Fruit fly (Drosophila melanogaster) whole organism, embryonic: ENCODE data around the gene CG5435.
A peak's percentile ranks its signal among the peaks of the same experiment; 100 is the strongest.

Experiments used
- Awh ChIP-seq: fragments of 200-800 bp; sonication (Bioruptor generic); IDR thresholded peaks from 2 replicates; pipeline ENCODE4, ENCODE4 v1.3.6; 2022; ENCODE audit warnings: missing biosample characterization, missing genetic modification characterization
- B-H1 ChIP-seq: fragments of 200-800 bp; sonication (Bioruptor generic); IDR thresholded peaks from 3 replicates; pipeline ENCODE4 v1.3.6; 2022; ENCODE audit warnings: missing biosample characterization, missing genetic modification characterization
- Blimp-1 ChIP-seq: fragments of 200-800 bp; sonication (Bioruptor generic); optimal IDR thresholded peaks from 3 replicates; lab custom pipeline; 2018; ENCODE audit warnings: missing biosample characterization, missing genetic modification characterization, mild to moderate bottlenecking, moderate library complexity, missing genetic modification reagents
- CG10431 ChIP-seq: fragments of 200-800 bp; sonication (Bioruptor generic); optimal IDR thresholded peaks from 3 replicates; lab custom pipeline; 2018; ENCODE audit warnings: missing biosample characterization, mild to moderate bottlenecking, missing genetic modification characterization
- CG10959 ChIP-seq: fragments of 200-800 bp; sonication (Bioruptor generic); IDR thresholded peaks from 2 replicates; pipeline ENCODE4 v1.3.6; 2022; ENCODE audit warnings: missing biosample characterization, missing genetic modification characterization
- CG11247 ChIP-seq: fragments of 200-800 bp; sonication (Bioruptor generic); IDR thresholded peaks from 2 replicates; pipeline ENCODE4 v1.3.6; 2022; ENCODE audit warnings: missing biosample characterization, missing genetic modification characterization
- CG11456 ChIP-seq: fragments of 200-800 bp; sonication (Bioruptor generic); IDR thresholded peaks from 3 replicates; pipeline ENCODE4 v1.3.6; 2022; ENCODE audit warnings: missing biosample characterization, missing genetic modification characterization
- CG11695 ChIP-seq: fragments of 200-800 bp; sonication (Bioruptor generic); IDR thresholded peaks from 3 replicates; pipeline ENCODE4 v1.3.6; 2022; ENCODE audit warnings: missing biosample characterization, missing genetic modification characterization
- CG14860 ChIP-seq: fragments of 200-800 bp; sonication (Bioruptor generic); IDR thresholded peaks from 3 replicates; pipeline ENCODE4 v1.3.6; 2022; ENCODE audit warnings: missing biosample characterization, missing genetic modification characterization; ENCODE audit not compliant: partially characterized antibody
- CG17568 ChIP-seq: fragments of 200-800 bp; sonication (Bioruptor generic); optimal IDR thresholded peaks from 2 replicates; lab custom pipeline; 2018; ENCODE audit warnings: missing biosample characterization, mild to moderate bottlenecking, missing genetic modification characterization, moderate library complexity
- CG18619 ChIP-seq: fragments of 200-800 bp; sonication (Bioruptor generic); optimal IDR thresholded peaks from 3 replicates; lab custom pipeline; 2017; ENCODE audit warnings: missing biosample characterization, mild to moderate bottlenecking, missing genetic modification characterization
- CG2875 ChIP-seq: fragments of 200-800 bp; sonication (Bioruptor generic); optimal IDR thresholded peaks from 2 replicates; lab custom pipeline; 2017; ENCODE audit warnings: missing biosample characterization, mild to moderate bottlenecking, missing genetic modification characterization, missing genetic modification reagents
- CG31441 ChIP-seq: fragments of 200-800 bp; sonication (Bioruptor generic); IDR thresholded peaks from 2 replicates; pipeline ENCODE4 v1.3.6; 2022; ENCODE audit warnings: missing biosample characterization, missing genetic modification characterization
- CG3726 ChIP-seq: fragments of 200-800 bp; sonication (Bioruptor generic); IDR thresholded peaks from 3 replicates; pipeline ENCODE4, ENCODE4 v1.3.6; 2022; ENCODE audit warnings: missing biosample characterization, missing genetic modification characterization
- CG4282 ChIP-seq: fragments of 200-800 bp; sonication (Bioruptor generic); optimal IDR thresholded peaks from 2 replicates; lab custom pipeline; 2016; ENCODE audit warnings: missing biosample characterization, missing genetic modification characterization
- CG5953 ChIP-seq: fragments of 200-800 bp; sonication (Bioruptor generic); IDR thresholded peaks from 2 replicates; pipeline ENCODE4 v1.3.6; 2022; ENCODE audit warnings: missing biosample characterization, missing genetic modification characterization
- CG7271 ChIP-seq: fragments of 200-800 bp; sonication (Bioruptor generic); optimal IDR thresholded peaks from 2 replicates; lab custom pipeline; 2018; ENCODE audit warnings: missing biosample characterization, mild to moderate bottlenecking, missing genetic modification characterization, moderate library complexity
- CG7556 ChIP-seq: fragments of 200-800 bp; sonication (Bioruptor generic); optimal IDR thresholded peaks from 2 replicates; lab custom pipeline; 2017; ENCODE audit warnings: missing biosample characterization, mild to moderate bottlenecking, missing genetic modification characterization
- CG8281 ChIP-seq: fragments of 200-800 bp; sonication (Bioruptor generic); optimal IDR thresholded peaks from 2 replicates; lab custom pipeline; 2018; ENCODE audit warnings: missing biosample characterization, mild to moderate bottlenecking, missing genetic modification characterization, moderate library complexity
- CG9215 ChIP-seq: fragments of 200-800 bp; sonication (Bioruptor generic); IDR thresholded peaks from 2 replicates; pipeline ENCODE4 v1.3.6; 2022; ENCODE audit warnings: missing biosample characterization, missing genetic modification characterization
- CG9817 ChIP-seq: fragments of 200-800 bp; sonication (Bioruptor generic); optimal IDR thresholded peaks from 2 replicates; lab custom pipeline; 2018; ENCODE audit warnings: missing biosample characterization, mild to moderate bottlenecking, missing genetic modification characterization, moderate library complexity
- Dip3 ChIP-seq: fragments of 200-800 bp; sonication (Bioruptor generic); optimal IDR thresholded peaks from 3 replicates; lab custom pipeline; 2016; ENCODE audit warnings: missing biosample characterization, missing genetic modification characterization
- Drgx ChIP-seq: fragments of 200-800 bp; sonication (Bioruptor generic); IDR thresholded peaks from 2 replicates; pipeline ENCODE4 v1.3.6; 2022; ENCODE audit warnings: missing biosample characterization, missing genetic modification characterization
- Ets97D ChIP-seq: fragments of 200-800 bp; sonication (Bioruptor generic); optimal IDR thresholded peaks from 3 replicates; lab custom pipeline; 2016; ENCODE audit warnings: missing biosample characterization, missing genetic modification characterization
- Fer3 ChIP-seq: fragments of 200-800 bp; sonication (Bioruptor generic); optimal IDR thresholded peaks from 2 replicates; lab custom pipeline; 2018; ENCODE audit warnings: missing biosample characterization, mild to moderate bottlenecking, missing genetic modification characterization, moderate library complexity
- Gsc ChIP-seq: fragments of 200-800 bp; sonication (Bioruptor generic); IDR thresholded peaks from 2 replicates; pipeline ENCODE4 v1.3.6; 2022; ENCODE audit warnings: missing biosample characterization, missing genetic modification characterization
- Gug ChIP-seq: fragments of 200-800 bp; sonication (Bioruptor generic); IDR thresholded peaks from 4 replicates; pipeline ENCODE4 v1.3.6; 2022; ENCODE audit warnings: missing biosample characterization, missing genetic modification characterization
- Hr3 ChIP-seq: fragments of 200-800 bp; sonication (Bioruptor generic); optimal IDR thresholded peaks from 3 replicates; lab custom pipeline; 2016; ENCODE audit warnings: missing biosample characterization, missing genetic modification characterization
- MBD-R2 ChIP-seq: fragments of 200-800 bp; sonication (Bioruptor generic); IDR thresholded peaks from 2 replicates; pipeline ENCODE4 v1.3.6; 2022; ENCODE audit warnings: missing biosample characterization, missing genetic modification characterization
- Optix ChIP-seq: fragments of 200-800 bp; sonication (Bioruptor generic); IDR thresholded peaks from 3 replicates; pipeline ENCODE4 v1.3.6; 2022; ENCODE audit warnings: missing biosample characterization, missing genetic modification characterization
- ap ChIP-seq: fragments of 200-800 bp; sonication (Bioruptor generic); IDR thresholded peaks from 2 replicates; pipeline ENCODE4 v1.3.6; 2022; ENCODE audit warnings: missing biosample characterization, missing genetic modification characterization
- bab2 ChIP-seq: fragments of 200-800 bp; sonication (Bioruptor generic); optimal IDR thresholded peaks from 2 replicates; lab custom pipeline; 2016; ENCODE audit warnings: missing biosample characterization, missing genetic modification characterization
- caup ChIP-seq: fragments of 200-800 bp; sonication (Bioruptor generic); optimal IDR thresholded peaks from 3 replicates; lab custom pipeline; 2017; ENCODE audit warnings: missing biosample characterization, mild to moderate bottlenecking, missing genetic modification characterization, moderate library complexity; ENCODE audit not compliant: severe bottlenecking
- chif ChIP-seq, 2 experiments: fragments of 200-800 bp; sonication (Bioruptor generic); optimal IDR thresholded peaks; 3 replicates each; lab custom pipeline; 2016; ENCODE audit warnings: missing biosample characterization in 2 of 2, missing genetic modification characterization in 2 of 2
- dati ChIP-seq: fragments of 200-800 bp; sonication (Bioruptor generic); IDR thresholded peaks from 2 replicates; pipeline ENCODE4 v1.3.6; 2022; ENCODE audit warnings: missing biosample characterization, missing genetic modification characterization
- exex ChIP-seq: fragments of 200-800 bp; sonication (Bioruptor generic); optimal IDR thresholded peaks from 4 replicates; lab custom pipeline; 2018; ENCODE audit warnings: missing biosample characterization, mild to moderate bottlenecking, missing genetic modification characterization, moderate library complexity
- hb ChIP-seq: fragments of 200-800 bp; sonication (Bioruptor generic); IDR thresholded peaks from 3 replicates; pipeline ENCODE4 v1.3.6; 2022; ENCODE audit warnings: missing biosample characterization, missing genetic modification characterization; ENCODE audit not compliant: partially characterized antibody
- hbn ChIP-seq: fragments of 200-800 bp; sonication (Bioruptor generic); IDR thresholded peaks from 2 replicates; pipeline ENCODE4 v1.3.6; 2022; ENCODE audit warnings: missing biosample characterization, missing genetic modification characterization; ENCODE audit not compliant: partially characterized antibody
- kah ChIP-seq: fragments of 200-800 bp; sonication (Bioruptor generic); optimal IDR thresholded peaks from 2 replicates; lab custom pipeline; 2018; ENCODE audit warnings: missing biosample characterization, mild to moderate bottlenecking, missing genetic modification characterization
- lbe ChIP-seq: fragments of 200-800 bp; sonication (Bioruptor generic); optimal IDR thresholded peaks from 2 replicates; lab custom pipeline; 2016; ENCODE audit warnings: missing biosample characterization, mild to moderate bottlenecking, missing genetic modification characterization
- luna ChIP-seq: fragments of 200-800 bp; sonication (Bioruptor generic); optimal IDR thresholded peaks from 2 replicates; lab custom pipeline; 2016; ENCODE audit warnings: missing biosample characterization, missing genetic modification characterization
- mirr ChIP-seq: fragments of 200-800 bp; sonication (Bioruptor generic); optimal IDR thresholded peaks from 3 replicates; lab custom pipeline; 2018; ENCODE audit warnings: missing biosample characterization, mild to moderate bottlenecking, missing genetic modification characterization
- otp ChIP-seq: fragments of 200-800 bp; sonication (Bioruptor generic); IDR thresholded peaks from 3 replicates; pipeline ENCODE4, ENCODE4 v1.3.6; 2022; ENCODE audit warnings: missing biosample characterization, missing genetic modification characterization
- prd ChIP-seq, 3 experiments: fragments of >200 bp in 2 of 3; fragments of 200-800 bp in 1 of 3; sonication (Bioruptor generic) in 1 of 3; optimal IDR thresholded peaks in 2 of 3; IDR thresholded peaks in 1 of 3; 2 replicates in 2 of 3; 3 replicates in 1 of 3; pipeline versions ENCODE4 v1.3.6 to Lab custom; 2017 to 2022; ENCODE audit warnings: missing biosample characterization in 1 of 3, missing genetic modification characterization in 1 of 3
- sim ChIP-seq: fragments of 200-800 bp; sonication (Bioruptor generic); IDR thresholded peaks from 2 replicates; pipeline ENCODE4 v1.3.6; 2022; ENCODE audit warnings: missing biosample characterization, missing genetic modification characterization
- tap ChIP-seq: fragments of 200-800 bp; optimal IDR thresholded peaks from 3 replicates; lab custom pipeline; 2019; ENCODE audit warnings: missing biosample characterization, mild to moderate bottlenecking, missing genetic modification characterization, moderate library complexity
- tll ChIP-seq, 2 experiments: fragments of 200-800 bp in 1 of 2; fragments of >200 bp in 1 of 2; sonication (Bioruptor generic) in 1 of 2; optimal IDR thresholded peaks; 2 replicates each; lab custom pipeline; 2017 to 2019; ENCODE audit warnings: missing biosample characterization in 2 of 2, missing genetic modification characterization in 2 of 2, mild to moderate bottlenecking in 1 of 2, moderate library complexity in 1 of 2

The CG5435 gene

dm6 chr2L:12433712-12434534 is 3.2 kb upstream of the CG5435 start, which contains the start of gene eRF3 (continued):
- TF ChIP-seq Hr3 (GFP tag; lab: Kevin White, UChicago), result peak; percentile 88
- TF ChIP-seq sim (GFP tag; lab: Robert Waterston, UW), result no peak
- peak; percentile 61 for TF ChIP-seq CG4282 (GFP tag; lab: Kevin White, UChicago)
- peak; percentile 88 for TF ChIP-seq CG31441 (GFP tag; lab: Robert Waterston, UW)
- peak; percentile 9 for TF ChIP-seq mirr (GFP tag; lab: Kevin White, UChicago)
- TF ChIP-seq dati (GFP tag; lab: Robert Waterston, UW), result no peak
- TF ChIP-seq Gsc, result no peak
- no peak for TF ChIP-seq CG7271 (tag; lab: Kevin White, UChicago)
- TF ChIP-seq CG10959 (GFP tag; lab: Robert Waterston, UW), result peak; percentile 25; the same call in 1 of the 2 replicates
- TF ChIP-seq Fer3, result peak; percentile 74
- peak; percentile 26 for TF ChIP-seq CG2875 (GFP tag; lab: Kevin White, UChicago)
- TF ChIP-seq Dip3 (GFP tag; lab: Kevin White, UChicago), result no peak
- TF ChIP-seq bab2, result peak; percentile 14
- peak; percentile 48 for TF ChIP-seq caup (GFP tag; lab: Kevin White, UChicago)
- peak; percentile 45 for TF ChIP-seq CG8281 (tag; lab: Kevin White, UChicago)
- peak; percentile 81 for TF ChIP-seq CG9817
- peak; percentile 18 for TF ChIP-seq lbe (GFP tag; lab: Kevin White, UChicago)
- no peak for TF ChIP-seq CG5953 (GFP tag; lab: Robert Waterston, UW)
- TF ChIP-seq otp (GFP tag; lab: Robert Waterston, UW), result peak; percentile 66; the same call in 2 of the 3 replicates
- peak; percentile 83 for TF ChIP-seq CG7556 (GFP tag; lab: Kevin White, UChicago)
- TF ChIP-seq Drgx, result peak; percentile 27; the same call in 1 of the 2 replicates
- TF ChIP-seq hbn (GFP tag; lab: Robert Waterston, UW), result no peak
- peak; percentile 73 for TF ChIP-seq tap (tag; lab: Kevin White, UChicago)
- no peak for TF ChIP-seq CG17568 (GFP tag; lab: Kevin White, UChicago)
- TF ChIP-seq CG3726 (GFP tag; lab: Robert Waterston, UW), result 0 out of 3 replicates have a peak, but pooled peaks have one; percentile 44
- TF ChIP-seq CG11456 (GFP tag; lab: Robert Waterston, UW), result peak; percentile 78
- TF ChIP-seq CG11247 (GFP tag; lab: Robert Waterston, UW), result peak; percentile 60
- 0 out of 3 replicates have a peak, but pooled peaks have one; percentile 44 for TF ChIP-seq hb (GFP tag; lab: Robert Waterston, UW)
- peak; percentile 10 for TF ChIP-seq exex (tag; lab: Kevin White, UChicago)
- TF ChIP-seq Gug (GFP tag; lab: Robert Waterston, UW), result peak; percentile 66; the same call in 3 of the 4 replicates
- no peak for TF ChIP-seq prd (optimal IDR thresholded peaks at IDR 0.05; lab: Kevin White, UChicago)
- peak; percentile 83 for TF ChIP-seq prd (GFP tag; IDR thresholded peaks at IDR 0.05; lab: Robert Waterston, UW)
- TF ChIP-seq ap (GFP tag; lab: Robert Waterston, UW), result peak; percentile 53
- peak; percentile 59; the same call in 2 of the 3 replicates for TF ChIP-seq Optix (GFP tag; lab: Robert Waterston, UW)
- no peak for TF ChIP-seq kah (GFP tag; lab: Kevin White, UChicago)
- no peak for TF ChIP-seq Ets97D (GFP tag; lab: Kevin White, UChicago)
- TF ChIP-seq luna (GFP tag; lab: Kevin White, UChicago), result no peak
- TF ChIP-seq chif (GFP tag; optimal IDR thresholded peaks at IDR 0.05; lab: Kevin White, UChicago), result peak in 1 of 2 experiments; percentile 2
- no peak; the same call in 1 of the 3 replicates for TF ChIP-seq CG14860 (GFP tag; lab: Robert Waterston, UW)
- peak; percentile 74 for TF ChIP-seq Blimp-1 (GFP tag; lab: Kevin White, UChicago)
- TF ChIP-seq B-H1, result 0 out of 3 replicates have a peak, but pooled peaks have one; percentile 51
- peak; percentile 63 for TF ChIP-seq CG18619 (GFP tag; lab: Kevin White, UChicago)
- peak; percentile 80 for TF ChIP-seq CG9215 (GFP tag; lab: Robert Waterston, UW)
- TF ChIP-seq Awh (GFP tag; lab: Robert Waterston, UW), result no peak; the same call in 1 of the 2 replicates
- TF ChIP-seq CG11695 (GFP tag; lab: Robert Waterston, UW), result peak; percentile 62; the same call in 2 of the 3 replicates
- 0 out of 2 replicates have a peak, but pooled peaks have one; percentile 30 for TF ChIP-seq MBD-R2 (GFP tag; lab: Robert Waterston, UW)
- peak; percentile 53 for TF ChIP-seq CG10431 (GFP tag; lab: Kevin White, UChicago)
- TF ChIP-seq tll (GFP tag; optimal IDR thresholded peaks at IDR 0.05; lab: Kevin White, UChicago), result no peak
